Worm (Caenorhabditis elegans) whole organism, young adult: Measurements from ENCODE around the gene ceh-39.

Source experiments
- B0019.2 ChIP-seq: fragments of 200-800 bp; sonication (Bioruptor generic); conservative IDR thresholded peaks from 2 replicates; pipeline ENCODE4 v1.3.6; 2022; ENCODE audit warnings: missing genetic modification reagents, missing genetic modification characterization, missing compliant biosample characterization
- B0035.1 ChIP-seq: sonication (generic microtip); optimal IDR thresholded peaks from 2 replicates; lab custom pipeline; 2016; ENCODE audit warnings: missing genetic modification characterization, mild to moderate bottlenecking, missing compliant biosample characterization, missing genotype, missing genetic modification reagents
- B0336.3 ChIP-seq: fragments of 200-800 bp; sonication (Bioruptor generic); IDR thresholded peaks from 2 replicates; pipeline ENCODE4 v1.3.6; 2022; ENCODE audit warnings: missing genetic modification characterization, missing compliant biosample characterization
- C17E4.6 ChIP-seq: fragments of 200-800 bp; sonication (Bioruptor generic); IDR thresholded peaks from 2 replicates; pipeline ENCODE4 v1.3.6; 2022; ENCODE audit warnings: missing genetic modification reagents, missing genetic modification characterization, missing compliant biosample characterization
- F22D6.2 ChIP-seq: sonication (generic microtip); optimal IDR thresholded peaks from 2 replicates; lab custom pipeline; 2016; ENCODE audit warnings: mild to moderate bottlenecking, missing genetic modification characterization, missing compliant biosample characterization
- F37B4.10 ChIP-seq: fragments of 200-800 bp; sonication (Bioruptor generic); IDR thresholded peaks from 2 replicates; pipeline ENCODE4 v1.3.6; 2022; ENCODE audit warnings: missing genetic modification characterization, missing compliant biosample characterization
- F39B2.1 ChIP-seq: fragments of 200-800 bp; sonication (Bioruptor generic); IDR thresholded peaks from 2 replicates; pipeline ENCODE4 v1.3.6; 2022; ENCODE audit warnings: missing genetic modification reagents, missing genetic modification characterization, missing compliant biosample characterization
- F57A8.1 ChIP-seq: fragments of 200-800 bp; sonication (Bioruptor generic); optimal IDR thresholded peaks from 2 replicates; lab custom pipeline; 2018; ENCODE audit warnings: mild to moderate bottlenecking, missing genetic modification characterization, moderate library complexity, missing compliant biosample characterization
- T07F8.4 ChIP-seq: sonication (generic microtip); optimal IDR thresholded peaks from 2 replicates; lab custom pipeline; 2016; ENCODE audit warnings: mild to moderate bottlenecking, missing genetic modification characterization, moderate library complexity, missing compliant biosample characterization
- Y56A3A.18 ChIP-seq: fragments of 200-800 bp; sonication (Bioruptor generic); IDR thresholded peaks from 2 replicates; pipeline ENCODE4 v1.3.6; 2022; ENCODE audit warnings: missing genetic modification reagents, missing genetic modification characterization, missing compliant biosample characterization
- Y67H2A.10 ChIP-seq: fragments of 200-800 bp; sonication (Bioruptor generic); conservative IDR thresholded peaks from 2 replicates; pipeline ENCODE4 v1.3.6; 2022; ENCODE audit warnings: missing genetic modification reagents, missing genetic modification characterization, missing compliant biosample characterization
- Y79H2A.3 ChIP-seq: fragments of 200-800 bp; sonication (Bioruptor generic); conservative IDR thresholded peaks from 2 replicates; pipeline ENCODE4 v1.3.6; 2022; ENCODE audit warnings: missing genetic modification reagents, missing genetic modification characterization, missing compliant biosample characterization
- Y95B8A.8 ChIP-seq: fragments of 200-800 bp; sonication (Bioruptor generic); IDR thresholded peaks from 2 replicates; pipeline ENCODE4 v1.3.6; 2022; ENCODE audit warnings: missing genetic modification reagents, missing genetic modification characterization, missing compliant biosample characterization
- ZK185.1 ChIP-seq: sonication (generic microtip); optimal IDR thresholded peaks from 2 replicates; lab custom pipeline; 2016; ENCODE audit warnings: mild to moderate bottlenecking, missing genetic modification characterization, missing compliant biosample characterization; ENCODE audit not compliant: poor library complexity, severe bottlenecking
- ama-1 ChIP-seq, 3 experiments: fragments of 150-350 bp in 1 of 3; sonication (generic microtip) in 2 of 3; optimal IDR thresholded peaks; 2 replicates each; lab custom pipeline; 2014 to 2018; ENCODE audit warnings: missing biosample characterization in 2 of 3, missing genetic modification characterization in 2 of 3, missing genetic modification reagents in 2 of 3
- aptf-3 ChIP-seq: fragments of 200-800 bp; sonication (Bioruptor generic); IDR thresholded peaks from 2 replicates; pipeline ENCODE4 v1.3.6; 2022; ENCODE audit warnings: missing genetic modification characterization, missing compliant biosample characterization
- bed-1 ChIP-seq: fragments of 200-800 bp; sonication (Bioruptor generic); IDR thresholded peaks from 2 replicates; pipeline ENCODE4 v1.3.6; 2022; ENCODE audit warnings: missing genetic modification reagents, missing genetic modification characterization, missing compliant biosample characterization
- ccch-3 ChIP-seq: fragments of 200-800 bp; sonication (Bioruptor generic); optimal IDR thresholded peaks from 2 replicates; lab custom pipeline; 2018; ENCODE audit warnings: mild to moderate bottlenecking, missing genetic modification characterization, missing compliant biosample characterization
- cebp-1 ChIP-seq, 2 experiments: fragments of 200-800 bp in 1 of 2; sonication (Bioruptor generic) in 1 of 2; sonication (generic microtip) in 1 of 2; IDR thresholded peaks in 1 of 2; optimal IDR thresholded peaks in 1 of 2; 2 replicates each; pipeline versions ENCODE4 v1.3.6 to Lab custom; 2017 to 2022; ENCODE audit warnings: missing compliant biosample characterization in 2 of 2, missing genetic modification characterization in 2 of 2, mild to moderate bottlenecking in 1 of 2, missing genetic modification reagents in 1 of 2, moderate library complexity in 1 of 2
- ceh-27 ChIP-seq: fragments of 200-800 bp; sonication (Bioruptor generic); optimal IDR thresholded peaks from 2 replicates; lab custom pipeline; 2018; ENCODE audit warnings: mild to moderate bottlenecking, missing genetic modification characterization, moderate library complexity, missing compliant biosample characterization
- chd-7 ChIP-seq: sonication (generic microtip); optimal IDR thresholded peaks from 2 replicates; lab custom pipeline; 2016; ENCODE audit warnings: mild to moderate bottlenecking, missing genetic modification characterization, moderate library complexity, missing compliant biosample characterization
- die-1 ChIP-seq: sonication (generic microtip); optimal IDR thresholded peaks from 2 replicates; lab custom pipeline; 2016; ENCODE audit warnings: missing genotype, mild to moderate bottlenecking, missing genetic modification characterization, missing compliant biosample characterization
- dox-1 ChIP-seq: fragments of 200-800 bp; sonication (Bioruptor generic); IDR thresholded peaks from 2 replicates; pipeline ENCODE4 v1.3.6; 2022; ENCODE audit warnings: missing genetic modification reagents, missing genetic modification characterization, missing compliant biosample characterization
- dpl-1 ChIP-seq: fragments of 150-350 bp; optimal IDR thresholded peaks from 2 replicates; lab custom pipeline; 2014; ENCODE audit warnings: missing biosample characterization, missing genetic modification reagents, missing genetic modification characterization
- him-1 ChIP-seq: sonication (generic microtip); optimal IDR thresholded peaks from 2 replicates; lab custom pipeline; 2016; ENCODE audit warnings: missing genotype, missing genetic modification reagents, missing genetic modification characterization, missing compliant biosample characterization
- hlh-26 ChIP-seq: fragments of 200-800 bp; sonication (Bioruptor generic); conservative IDR thresholded peaks from 2 replicates; pipeline ENCODE4 v1.3.6; 2022; ENCODE audit warnings: missing genetic modification reagents, missing genetic modification characterization, missing compliant biosample characterization
- hmg-20 ChIP-seq: fragments of 200-800 bp; sonication (Bioruptor generic); IDR thresholded peaks from 2 replicates; pipeline ENCODE4 v1.3.6; 2022; ENCODE audit warnings: missing genetic modification reagents, missing genetic modification characterization, missing compliant biosample characterization
- hsf-1 ChIP-seq: fragments of 200-800 bp; sonication (Bioruptor generic); IDR thresholded peaks from 2 replicates; pipeline ENCODE4 v1.3.6; 2022; ENCODE audit warnings: missing genetic modification reagents, missing genetic modification characterization, missing compliant biosample characterization
- let-526 ChIP-seq: fragments of 200-800 bp; sonication (Bioruptor generic); IDR thresholded peaks from 2 replicates; pipeline ENCODE4 v1.3.6; 2022; ENCODE audit warnings: missing genetic modification reagents, missing genetic modification characterization, missing compliant biosample characterization
- lin-35 ChIP-seq, 3 experiments: fragments of 150-350 bp in 2 of 3; sonication (generic microtip) in 1 of 3; optimal IDR thresholded peaks; 2 replicates each; lab custom pipeline; 2014 to 2018; ENCODE audit warnings: missing biosample characterization in 3 of 3, missing genetic modification characterization in 3 of 3, missing genetic modification reagents in 3 of 3
- lin-54 ChIP-seq: fragments of 200-800 bp; sonication (Bioruptor generic); optimal IDR thresholded peaks from 2 replicates; lab custom pipeline; 2018; ENCODE audit warnings: mild to moderate bottlenecking, missing genetic modification characterization, missing compliant biosample characterization
- lir-1 ChIP-seq: fragments of 200-800 bp; sonication (Bioruptor generic); conservative IDR thresholded peaks from 2 replicates; pipeline ENCODE4 v1.3.6; 2022; ENCODE audit warnings: missing genetic modification reagents, missing genetic modification characterization, missing compliant biosample characterization
- lsy-27 ChIP-seq: sonication (generic microtip); optimal IDR thresholded peaks from 2 replicates; lab custom pipeline; 2017; ENCODE audit warnings: missing genetic modification characterization, mild to moderate bottlenecking, missing compliant biosample characterization, antibody characterized with exemption, missing genotype, borderline replicate concordance; ENCODE audit not compliant: insufficient read depth
- madf-8 ChIP-seq: fragments of 200-800 bp; sonication (Bioruptor generic); conservative IDR thresholded peaks from 2 replicates; pipeline ENCODE4 v1.3.6; 2022; ENCODE audit warnings: missing genetic modification reagents, missing genetic modification characterization, missing compliant biosample characterization
- mxl-1 ChIP-seq: sonication (generic microtip); optimal IDR thresholded peaks from 2 replicates; lab custom pipeline; 2016; ENCODE audit warnings: missing genetic modification characterization, missing compliant biosample characterization
- nfya-1 ChIP-seq: sonication (generic microtip); optimal IDR thresholded peaks from 2 replicates; lab custom pipeline; 2017; ENCODE audit warnings: antibody characterized with exemption, missing compliant biosample characterization, missing genetic modification characterization, borderline replicate concordance; ENCODE audit not compliant: insufficient read depth
- nhr-120 ChIP-seq: fragments of 200-800 bp; sonication (Bioruptor generic); IDR thresholded peaks from 2 replicates; pipeline ENCODE4 v1.3.6; 2022; ENCODE audit warnings: missing genetic modification characterization, missing compliant biosample characterization
- nhr-179 ChIP-seq: sonication (generic microtip); optimal IDR thresholded peaks from 2 replicates; lab custom pipeline; 2016; ENCODE audit warnings: mild to moderate bottlenecking, missing genetic modification characterization, missing compliant biosample characterization
- nhr-90 ChIP-seq: sonication (generic microtip); optimal IDR thresholded peaks from 2 replicates; lab custom pipeline; 2016; ENCODE audit warnings: missing genotype, mild to moderate bottlenecking, missing genetic modification characterization, missing compliant biosample characterization
- pbrm-1 ChIP-seq: fragments of 200-800 bp; sonication (Bioruptor generic); IDR thresholded peaks from 2 replicates; pipeline ENCODE4 v1.3.6; 2022; ENCODE audit warnings: missing genetic modification reagents, missing genetic modification characterization, missing compliant biosample characterization
- pha-4 ChIP-seq: fragments of 150-350 bp; sonication (generic microtip); optimal IDR thresholded peaks from 2 replicates; lab custom pipeline; 2014; ENCODE audit warnings: missing biosample characterization, missing genetic modification reagents, missing genetic modification characterization
- snpc-1.1 ChIP-seq: sonication (generic microtip); optimal IDR thresholded peaks from 2 replicates; lab custom pipeline; 2017; ENCODE audit warnings: missing genetic modification characterization, mild to moderate bottlenecking, missing compliant biosample characterization, antibody characterized with exemption, moderate library complexity, missing genotype, missing genetic modification reagents; ENCODE audit not compliant: insufficient read depth
- sptf-2 ChIP-seq: fragments of 200-800 bp; sonication (Bioruptor generic); optimal IDR thresholded peaks from 2 replicates; lab custom pipeline; 2018; ENCODE audit warnings: mild to moderate bottlenecking, missing genetic modification characterization, missing compliant biosample characterization
- tbp1 ChIP-seq: fragments of 200-800 bp; sonication (Bioruptor generic); optimal IDR thresholded peaks from 2 replicates; lab custom pipeline; 2018; ENCODE audit warnings: mild to moderate bottlenecking, missing genetic modification characterization, missing compliant biosample characterization
- zim-3 ChIP-seq: sonication (generic microtip); optimal IDR thresholded peaks from 2 replicates; lab custom pipeline; 2017; ENCODE audit warnings: mild to moderate bottlenecking, missing genetic modification characterization, moderate library complexity, missing compliant biosample characterization
- ztf-25 ChIP-seq: fragments of 200-800 bp; sonication (Bioruptor generic); IDR thresholded peaks from 2 replicates; pipeline ENCODE4 v1.3.6; 2022; ENCODE audit warnings: missing genetic modification reagents, missing genetic modification characterization, missing compliant biosample characterization
- ztf-3 ChIP-seq: fragments of 200-800 bp; sonication (Bioruptor generic); optimal IDR thresholded peaks from 2 replicates; lab custom pipeline; 2018; ENCODE audit warnings: mild to moderate bottlenecking, missing genetic modification characterization, missing compliant biosample characterization

Gene ceh-39

DNA sequence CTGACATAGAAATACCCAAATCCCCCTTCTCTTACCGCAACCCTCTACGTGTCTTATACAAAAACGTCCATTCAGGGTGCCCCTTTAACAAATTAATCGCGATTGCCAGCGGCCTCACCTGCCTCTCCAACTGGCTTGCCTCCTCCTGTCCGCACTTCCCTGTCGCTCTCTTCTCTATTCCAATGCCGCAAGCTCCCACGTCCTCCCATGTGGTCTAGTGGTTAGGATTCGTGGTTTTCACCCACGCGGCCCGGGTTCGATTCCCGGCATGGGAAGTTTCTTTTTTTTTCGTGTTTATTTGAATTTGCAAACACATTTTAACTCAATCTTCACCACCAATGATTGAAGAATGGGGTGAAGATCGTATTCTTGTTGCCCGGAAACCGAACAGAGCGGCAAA, 2.6 kb upstream of the ceh-39 start (continued):
- TF ChIP-seq Y79H2A.3 (GFP tag; lab: Robert Waterston, UW) (no peak), mxl-1 (tag; lab: Kevin White, UChicago) (peak; percentile 67), lin-35 (GFP tag; optimal IDR thresholded peaks at IDR 0.05; lab: Kevin White, UChicago) (peak in 1 of 3 experiments; percentile 37), hsf-1 (peak; percentile 44; the same call in 1 of the 2 replicates), zim-3 (tag; lab: Kevin White, UChicago) (no peak), F57A8.1 (GFP tag; lab: Kevin White, UChicago) (no peak), lir-1 (peak; percentile 41; the same call in 1 of the 2 replicates), lin-54 (GFP tag; lab: Kevin White, UChicago) (peak; percentile 41), ZK185.1 (tag; lab: Kevin White, UChicago) (no peak), T07F8.4 (tag; lab: Kevin White, UChicago) (peak; percentile 60), nhr-90 (tag; lab: Kevin White, UChicago) (peak; percentile 81), ama-1 (optimal IDR thresholded peaks at IDR 0.05; lab: Kevin White, UChicago) (no peak), ama-1 (GFP tag; optimal IDR thresholded peaks at IDR 0.05; lab: Kevin White, UChicago) (peak in 1 of 2 experiments; percentile 82), C17E4.6 (GFP tag; lab: Robert Waterston, UW) (no peak), dox-1 (GFP tag; lab: Robert Waterston, UW) (peak; percentile 90), sptf-2 (GFP tag; lab: Kevin White, UChicago) (no peak), him-1 (tag; lab: Kevin White, UChicago) (peak; percentile 74), ztf-25 (GFP tag; lab: Robert Waterston, UW) (no peak), bed-1 (no peak), die-1 (tag; lab: Kevin White, UChicago) (peak; percentile 75), nhr-179 (no peak), ccch-3 (GFP tag; lab: Kevin White, UChicago) (no peak), ztf-3 (GFP tag; lab: Kevin White, UChicago) (no peak), B0019.2 (GFP tag; lab: Robert Waterston, UW) (no peak), hmg-20 (GFP tag; lab: Robert Waterston, UW) (no peak), F22D6.2 (tag; lab: Kevin White, UChicago) (no peak), nhr-120 (GFP tag; lab: Robert Waterston, UW) (no peak), chd-7 (tag; lab: Kevin White, UChicago) (no peak), snpc-1.1 (tag; lab: Kevin White, UChicago) (peak; percentile 23), aptf-3 (GFP tag; lab: Robert Waterston, UW) (no peak), pbrm-1 (GFP tag; lab: Robert Waterston, UW) (peak; percentile 82), F39B2.1 (GFP tag; lab: Robert Waterston, UW) (no peak), tbp1 (GFP tag; lab: Kevin White, UChicago) (peak; percentile 95), lsy-27 (tag; lab: Kevin White, UChicago) (no peak), let-526 (GFP tag; lab: Robert Waterston, UW) (0 out of 2 replicates have a peak, but pooled peaks have one; percentile 42), madf-8 (no peak), F37B4.10 (GFP tag; lab: Robert Waterston, UW) (no peak), Y67H2A.10 (GFP tag; lab: Robert Waterston, UW) (no peak), Y56A3A.18 (peak; percentile 63; the same call in 1 of the 2 replicates), dpl-1 (GFP tag; lab: Kevin White, UChicago) (no peak), B0336.3 (GFP tag; lab: Robert Waterston, UW) (no peak), nfya-1 (no peak), hlh-26 (GFP tag; lab: Robert Waterston, UW) (no peak), Y95B8A.8 (GFP tag; lab: Robert Waterston, UW) (no peak), cebp-1 (GFP tag; IDR thresholded peaks at IDR 0.05; lab: Robert Waterston, UW) (0 out of 2 replicates have a peak, but pooled peaks have one; percentile 43), cebp-1 (tag; optimal IDR thresholded peaks at IDR 0.05; lab: Kevin White, UChicago) (no peak), B0035.1 (tag; lab: Kevin White, UChicago) (peak; percentile 5), pha-4 (tag; lab: Kevin White, UChicago) (no peak), ceh-27 (no peak)
